Fruit fly (Drosophila melanogaster): ENCODE results near the gene CG11262.

DNA sequence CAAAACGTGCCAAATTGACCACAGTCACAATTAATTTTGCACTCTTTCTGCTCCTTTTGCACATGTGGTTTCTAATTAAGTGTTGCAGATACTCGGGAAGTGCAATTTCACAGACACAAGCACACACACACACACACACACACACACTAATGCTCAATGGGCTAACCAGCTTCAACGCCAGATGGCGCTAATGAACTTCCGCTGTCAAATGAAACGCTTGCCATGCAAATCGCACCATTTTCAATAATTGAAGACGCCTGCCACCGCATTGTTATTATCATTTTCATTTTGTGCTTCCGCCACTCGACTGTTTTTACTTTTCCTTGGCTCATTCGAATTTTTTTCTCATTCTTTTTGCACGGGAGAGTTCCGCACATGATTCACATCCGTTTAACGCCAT, 45.5 kb upstream of the CG11262 start:
- TF ChIP-seq CTCF (optimal IDR thresholded peaks at IDR 0.05) (peak; percentile 40 to 62), CG8478 (optimal IDR thresholded peaks at IDR 0.05) (no peak)
